Fruit fly (Drosophila melanogaster): Measurements from ENCODE around the gene CG43249.

dm6 chr3L:16261505-16261904 is 42.6 kb upstream of the CG43249 start, which contains the start of gene CG34247:
- TF ChIP-seq Dll (optimal IDR thresholded peaks at IDR 0.05) (no peak), usp (GFP tag; optimal IDR thresholded peaks at IDR 0.05) (no peak), CG8478 (optimal IDR thresholded peaks at IDR 0.05) (no peak), pan (optimal IDR thresholded peaks at IDR 0.05) (no peak), EcR (GFP tag; optimal IDR thresholded peaks at IDR 0.05) (no peak), psq (optimal IDR thresholded peaks at IDR 0.05) (no peak)

All from whole organism.